Fruit fly (Drosophila melanogaster) whole organism, embryonic: ENCODE results near the gene peng.

Source experiments
- ATbp ChIP-seq: fragments of 200-800 bp; sonication (Bioruptor generic); optimal IDR thresholded peaks from 2 replicates; lab custom pipeline; 2017; ENCODE audit warnings: missing biosample characterization, mild to moderate bottlenecking, missing genetic modification characterization, missing genetic modification reagents
- Abd-B ChIP-seq: fragments of 200-800 bp; sonication (Bioruptor generic); optimal IDR thresholded peaks from 2 replicates; lab custom pipeline; 2018; ENCODE audit warnings: missing biosample characterization, mild to moderate bottlenecking, missing genetic modification characterization, moderate library complexity
- Atf3 ChIP-seq: fragments of 200-800 bp; sonication (Bioruptor generic); optimal IDR thresholded peaks from 3 replicates; lab custom pipeline; 2016; ENCODE audit warnings: missing biosample characterization, missing genetic modification characterization
- BEAF-32 ChIP-seq: fragments of 200-800 bp; sonication (Bioruptor generic); optimal IDR thresholded peaks from 3 replicates; lab custom pipeline; 2017; ENCODE audit warnings: missing biosample characterization, missing genetic modification characterization, mild to moderate bottlenecking, moderate library complexity, missing genetic modification reagents
- CG12155 ChIP-seq: fragments of 200-800 bp; sonication (Bioruptor generic); optimal IDR thresholded peaks from 3 replicates; lab custom pipeline; 2016; ENCODE audit warnings: missing biosample characterization, missing genetic modification characterization
- CG12219 ChIP-seq: fragments of 200-800 bp; sonication (Bioruptor generic); optimal IDR thresholded peaks from 3 replicates; lab custom pipeline; 2018; ENCODE audit warnings: missing biosample characterization, mild to moderate bottlenecking, missing genetic modification characterization
- CG12659 ChIP-seq: fragments of 200-800 bp; sonication (Bioruptor generic); optimal IDR thresholded peaks from 3 replicates; lab custom pipeline; 2017; ENCODE audit warnings: mild to moderate bottlenecking, missing biosample characterization, missing genetic modification reagents, missing genetic modification characterization
- CG13287 ChIP-seq: fragments of 200-800 bp; sonication (Bioruptor generic); IDR thresholded peaks from 2 replicates; pipeline ENCODE4 v1.3.6; 2022; ENCODE audit warnings: missing biosample characterization, missing genetic modification characterization; ENCODE audit not compliant: partially characterized antibody
- CG14710 ChIP-seq: fragments of 200-800 bp; sonication (Bioruptor generic); optimal IDR thresholded peaks from 3 replicates; lab custom pipeline; 2019; ENCODE audit warnings: missing biosample characterization, mild to moderate bottlenecking, missing genetic modification characterization, moderate library complexity
- CG15514 ChIP-seq: fragments of 200-800 bp; sonication (Bioruptor generic); optimal IDR thresholded peaks from 3 replicates; lab custom pipeline; 2017; ENCODE audit warnings: missing biosample characterization, missing genetic modification characterization, mild to moderate bottlenecking, moderate library complexity, missing genetic modification reagents
- CG15601 ChIP-seq: fragments of 200-800 bp; sonication (Bioruptor generic); optimal IDR thresholded peaks from 3 replicates; lab custom pipeline; 2019; ENCODE audit warnings: missing biosample characterization, mild to moderate bottlenecking, missing genetic modification characterization, moderate library complexity
- CG17328 ChIP-seq: fragments of 200-800 bp; sonication (Bioruptor generic); IDR thresholded peaks from 2 replicates; pipeline ENCODE4 v1.3.6; 2022; ENCODE audit warnings: missing biosample characterization, missing genetic modification characterization
- CG2129 ChIP-seq: fragments of 200-800 bp; sonication (Bioruptor generic); IDR thresholded peaks from 2 replicates; pipeline ENCODE4 v1.3.6; 2022; ENCODE audit warnings: missing biosample characterization, missing genetic modification characterization; ENCODE audit not compliant: partially characterized antibody
- CG2875 ChIP-seq: fragments of 200-800 bp; sonication (Bioruptor generic); optimal IDR thresholded peaks from 2 replicates; lab custom pipeline; 2017; ENCODE audit warnings: missing biosample characterization, mild to moderate bottlenecking, missing genetic modification characterization, missing genetic modification reagents
- CG3847 ChIP-seq: fragments of 200-800 bp; sonication (Bioruptor generic); IDR thresholded peaks from 2 replicates; pipeline ENCODE4 v1.3.6; 2022; ENCODE audit warnings: missing biosample characterization, missing genetic modification characterization
- CG3995 ChIP-seq: fragments of 200-800 bp; sonication (Bioruptor generic); optimal IDR thresholded peaks from 3 replicates; lab custom pipeline; 2016; ENCODE audit warnings: missing biosample characterization, missing genetic modification characterization
- CG4854 ChIP-seq: fragments of 200-800 bp; sonication (Bioruptor generic); optimal IDR thresholded peaks from 2 replicates; lab custom pipeline; 2016; ENCODE audit warnings: missing biosample characterization, missing genetic modification characterization, inconsistent platforms
- CG8290 ChIP-seq, 3 experiments: fragments of 200-800 bp; sonication (Bioruptor generic); optimal IDR thresholded peaks; 2 replicates each; lab custom pipeline; 2016 to 2019; ENCODE audit warnings: missing biosample characterization in 3 of 3, missing genetic modification characterization in 3 of 3, mild to moderate bottlenecking in 2 of 3, moderate library complexity in 1 of 3
- CG9437 ChIP-seq: fragments of 200-800 bp; sonication (Bioruptor generic); optimal IDR thresholded peaks from 2 replicates; lab custom pipeline; 2018; ENCODE audit warnings: missing biosample characterization, mild to moderate bottlenecking, missing genetic modification characterization
- E2f2 ChIP-seq: fragments of 200-800 bp; sonication (Bioruptor generic); IDR thresholded peaks from 2 replicates; pipeline ENCODE4 v1.3.6; 2022; ENCODE audit warnings: missing biosample characterization, missing genetic modification characterization
- Ets97D ChIP-seq: fragments of 200-800 bp; sonication (Bioruptor generic); optimal IDR thresholded peaks from 3 replicates; lab custom pipeline; 2016; ENCODE audit warnings: missing biosample characterization, missing genetic modification characterization
- Hr39 ChIP-seq: fragments of >200 bp; optimal IDR thresholded peaks from 2 replicates; lab custom pipeline; 2017
- Lhr ChIP-seq: fragments of 200-800 bp; sonication (Bioruptor generic); optimal IDR thresholded peaks from 3 replicates; lab custom pipeline; 2017; ENCODE audit warnings: mild to moderate bottlenecking, missing biosample characterization, missing genetic modification reagents, missing genetic modification characterization
- Lim3 ChIP-seq: fragments of 200-800 bp; sonication (Bioruptor generic); IDR thresholded peaks from 2 replicates; pipeline ENCODE4 v1.3.6; 2022; ENCODE audit warnings: missing biosample characterization, missing genetic modification characterization
- MBD-R2 ChIP-seq: fragments of 200-800 bp; sonication (Bioruptor generic); IDR thresholded peaks from 2 replicates; pipeline ENCODE4 v1.3.6; 2022; ENCODE audit warnings: missing biosample characterization, missing genetic modification characterization
- Med ChIP-seq: fragments of 200-800 bp; sonication (Bioruptor generic); peaks from one replicate; lab custom pipeline; 2016; ENCODE audit warnings: missing biosample characterization, missing genetic modification characterization, mild to moderate bottlenecking, inconsistent platforms, moderate library complexity
- Nf-YC ChIP-seq: fragments of 200-800 bp; optimal IDR thresholded peaks from 3 replicates; lab custom pipeline; 2019; ENCODE audit warnings: missing biosample characterization, mild to moderate bottlenecking, missing genetic modification characterization, moderate library complexity
- Ptx1 ChIP-seq: fragments of 200-800 bp; sonication (Bioruptor generic); IDR thresholded peaks from 2 replicates; pipeline ENCODE4 v1.3.6; 2022; ENCODE audit warnings: missing biosample characterization, missing genetic modification characterization
- amos ChIP-seq: fragments of 200-800 bp; sonication (Bioruptor generic); IDR thresholded peaks from 2 replicates; pipeline ENCODE4 v1.3.6; 2022; ENCODE audit warnings: missing biosample characterization, missing genetic modification characterization; ENCODE audit not compliant: partially characterized antibody
- cg ChIP-seq: fragments of 200-800 bp; sonication (Bioruptor generic); optimal IDR thresholded peaks from 3 replicates; lab custom pipeline; 2019; ENCODE audit warnings: missing biosample characterization, mild to moderate bottlenecking, missing genetic modification characterization, moderate library complexity
- crol ChIP-seq: fragments of 200-800 bp; sonication (Bioruptor generic); IDR thresholded peaks from 2 replicates; pipeline ENCODE4 v1.3.6; 2022; ENCODE audit warnings: missing biosample characterization, missing genetic modification characterization
- ewg ChIP-seq: fragments of 200-800 bp; sonication (Bioruptor generic); optimal IDR thresholded peaks from 3 replicates; lab custom pipeline; 2017; ENCODE audit warnings: mild to moderate bottlenecking, missing biosample characterization, missing genetic modification reagents, missing genetic modification characterization
- eyg ChIP-seq: fragments of 200-800 bp; sonication (Bioruptor generic); optimal IDR thresholded peaks from 3 replicates; lab custom pipeline; 2016; ENCODE audit warnings: missing biosample characterization, missing genetic modification characterization
- fd102C ChIP-seq: fragments of 200-800 bp; sonication (Bioruptor generic); optimal IDR thresholded peaks from 2 replicates; lab custom pipeline; 2018; ENCODE audit warnings: missing biosample characterization, mild to moderate bottlenecking, missing genetic modification characterization, moderate library complexity
- gcm2 ChIP-seq: fragments of 200-800 bp; sonication (Bioruptor generic); optimal IDR thresholded peaks from 2 replicates; lab custom pipeline; 2016; ENCODE audit warnings: missing biosample characterization, missing genetic modification characterization
- hkb ChIP-seq, 2 experiments: fragments of 200-800 bp in 1 of 2; fragments of >200 bp in 1 of 2; sonication (Bioruptor generic) in 1 of 2; IDR thresholded peaks in 1 of 2; optimal IDR thresholded peaks in 1 of 2; 2 replicates each; pipeline versions ENCODE4 v1.3.6 to Lab custom; 2017 to 2022; ENCODE audit warnings: missing biosample characterization in 1 of 2, missing genetic modification characterization in 1 of 2
- ind ChIP-seq: fragments of 200-800 bp; sonication (Bioruptor generic); optimal IDR thresholded peaks from 3 replicates; lab custom pipeline; 2016; ENCODE audit warnings: missing biosample characterization, missing genetic modification characterization
- insv ChIP-seq, 2 experiments: fragments of 200-800 bp; sonication (Bioruptor generic); optimal IDR thresholded peaks; 3 replicates each; lab custom pipeline; 2016 to 2018; ENCODE audit warnings: missing biosample characterization in 2 of 2, missing genetic modification characterization in 2 of 2
- knrl ChIP-seq: fragments of 200-800 bp; sonication (Bioruptor generic); IDR thresholded peaks from 3 replicates; pipeline ENCODE4 v1.3.6; 2022; ENCODE audit warnings: missing biosample characterization, missing genetic modification characterization; ENCODE audit not compliant: partially characterized antibody
- maf-S ChIP-seq: fragments of 200-800 bp; sonication (Bioruptor generic); optimal IDR thresholded peaks from 2 replicates; lab custom pipeline; 2016; ENCODE audit warnings: missing biosample characterization, missing genetic modification characterization
- mam ChIP-seq: fragments of 200-800 bp; sonication (Bioruptor generic); optimal IDR thresholded peaks from 3 replicates; lab custom pipeline; 2016; ENCODE audit warnings: missing biosample characterization, missing genetic modification characterization
- nom ChIP-seq: fragments of 200-800 bp; sonication (Bioruptor generic); optimal IDR thresholded peaks from 2 replicates; lab custom pipeline; 2017; ENCODE audit warnings: missing biosample characterization, missing genetic modification characterization, mild to moderate bottlenecking, moderate library complexity, missing genetic modification reagents
- phol ChIP-seq: fragments of 200-800 bp; sonication (Bioruptor generic); optimal IDR thresholded peaks from 3 replicates; lab custom pipeline; 2018; ENCODE audit warnings: missing biosample characterization, mild to moderate bottlenecking, missing genetic modification characterization, moderate library complexity
- pita ChIP-seq: fragments of 200-800 bp; sonication (Bioruptor generic); optimal IDR thresholded peaks from 2 replicates; lab custom pipeline; 2017; ENCODE audit warnings: missing biosample characterization, mild to moderate bottlenecking, missing genetic modification characterization
- stc ChIP-seq: fragments of 200-800 bp; sonication (Bioruptor generic); IDR thresholded peaks from 2 replicates; pipeline ENCODE4 v1.3.6; 2022; ENCODE audit warnings: missing biosample characterization, missing genetic modification characterization
- tll ChIP-seq, 2 experiments: fragments of 200-800 bp in 1 of 2; fragments of >200 bp in 1 of 2; sonication (Bioruptor generic) in 1 of 2; optimal IDR thresholded peaks; 2 replicates each; lab custom pipeline; 2017 to 2019; ENCODE audit warnings: missing biosample characterization in 2 of 2, missing genetic modification characterization in 2 of 2, mild to moderate bottlenecking in 1 of 2, moderate library complexity in 1 of 2

peng gene

DNA sequence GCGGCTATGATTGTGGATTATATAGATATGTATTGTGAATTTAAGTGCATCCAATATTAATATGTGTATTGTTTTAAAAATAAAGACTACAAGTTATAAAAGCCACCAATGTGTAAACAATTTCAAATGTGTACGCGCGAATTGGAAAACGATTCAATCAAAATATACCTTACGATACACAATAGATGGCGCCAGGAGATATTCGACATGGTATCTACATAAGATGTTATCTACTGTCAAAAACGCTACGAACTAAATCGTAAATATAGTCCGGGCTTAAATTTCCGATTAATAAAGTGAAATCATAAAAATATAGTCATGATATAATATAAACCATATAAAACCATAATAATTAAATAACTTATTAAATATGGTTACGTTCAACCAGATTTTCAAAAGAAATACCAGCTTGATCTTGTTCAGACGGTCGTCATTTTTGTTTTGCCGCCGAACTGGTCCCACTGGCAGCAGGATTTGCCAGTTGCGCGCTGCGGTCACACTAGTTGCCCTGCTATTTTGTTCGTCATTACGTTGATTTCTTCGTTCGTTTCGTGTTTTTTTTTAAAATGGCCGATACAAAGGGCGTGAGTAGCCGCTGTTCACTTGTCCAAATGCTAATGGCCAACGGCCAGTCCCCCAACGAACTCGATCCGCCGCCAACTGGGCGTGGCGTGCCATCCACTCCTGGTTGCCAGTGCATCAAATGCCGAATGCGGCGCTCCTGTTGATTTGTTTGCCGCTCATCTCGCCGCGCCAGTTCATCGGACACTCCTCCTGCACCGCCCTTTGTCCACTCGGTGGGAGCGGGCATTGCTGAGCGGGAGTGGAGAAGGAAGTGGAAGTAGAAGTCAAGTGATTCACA, 8.4 kb upstream of the peng start, which contains the start of gene Septin1 (continued):
- TF ChIP-seq ATbp (GFP tag; lab: Kevin White, UChicago) (no peak), CG15601 (tag; lab: Kevin White, UChicago) (peak; percentile 47), Ets97D (GFP tag; lab: Kevin White, UChicago) (peak; percentile 4), CG15514 (GFP tag; lab: Kevin White, UChicago) (peak; percentile 64), BEAF-32 (GFP tag; lab: Kevin White, UChicago) (peak; percentile 40), CG12219 (no peak), eyg (GFP tag; lab: Kevin White, UChicago) (no peak), hkb (optimal IDR thresholded peaks at IDR 0.05; lab: Kevin White, UChicago) (peak; percentile 35), hkb (GFP tag; IDR thresholded peaks at IDR 0.05; lab: Robert Waterston, UW) (no peak), CG12155 (GFP tag; lab: Kevin White, UChicago) (no peak), stc (GFP tag; lab: Robert Waterston, UW) (no peak), CG2875 (GFP tag; lab: Kevin White, UChicago) (no peak), phol (peak; percentile 48), CG3995 (GFP tag; lab: Kevin White, UChicago) (no peak), Lhr (GFP tag; lab: Kevin White, UChicago) (peak; percentile 86), Atf3 (GFP tag; lab: Kevin White, UChicago) (no peak), fd102C (GFP tag; lab: Kevin White, UChicago) (no peak), nom (GFP tag; lab: Kevin White, UChicago) (peak; percentile 56), Ptx1 (GFP tag; lab: Robert Waterston, UW) (no peak), Nf-YC (tag; lab: Kevin White, UChicago) (peak; percentile 10), ind (GFP tag; lab: Kevin White, UChicago) (no peak), Hr39 (lab: Kevin White, UChicago) (no peak), CG14710 (tag; lab: Kevin White, UChicago) (peak; percentile 57), CG12659 (GFP tag; lab: Kevin White, UChicago) (peak; percentile 54), CG17328 (GFP tag; lab: Robert Waterston, UW) (no peak), insv (GFP tag; optimal IDR thresholded peaks at IDR 0.05; lab: Kevin White, UChicago) (peak in 1 of 2 experiments; percentile 42), pita (GFP tag; lab: Kevin White, UChicago) (peak; percentile 13), E2f2 (GFP tag; lab: Robert Waterston, UW) (peak; percentile 83), maf-S (GFP tag; lab: Kevin White, UChicago) (no peak), MBD-R2 (GFP tag; lab: Robert Waterston, UW) (peak; percentile 47; the same call in 1 of the 2 replicates), CG3847 (GFP tag; lab: Robert Waterston, UW) (peak; percentile 43), tll (GFP tag; optimal IDR thresholded peaks at IDR 0.05; lab: Kevin White, UChicago) (no peak), CG9437 (GFP tag; lab: Kevin White, UChicago) (peak; percentile 46), gcm2 (GFP tag; lab: Kevin White, UChicago) (no peak), Lim3 (no peak), ewg (GFP tag; lab: Kevin White, UChicago) (no peak), CG4854 (GFP tag; lab: Kevin White, UChicago) (no peak), CG13287 (GFP tag; lab: Robert Waterston, UW) (peak; percentile 31; the same call in 1 of the 2 replicates), crol (GFP tag; lab: Robert Waterston, UW) (0 out of 2 replicates have a peak, but pooled peaks have one; percentile 35), Med (GFP tag; lab: Kevin White, UChicago) (peak; percentile 9), CG2129 (no peak), mam (GFP tag; lab: Kevin White, UChicago) (no peak), amos (GFP tag; lab: Robert Waterston, UW) (peak; percentile 49; the same call in 1 of the 2 replicates), Abd-B (GFP tag; lab: Kevin White, UChicago) (no peak), knrl (peak; percentile 30; the same call in 1 of the 3 replicates), CG8290 (GFP tag; optimal IDR thresholded peaks at IDR 0.05; lab: Kevin White, UChicago) (peak; percentile 11), CG8290 (tag; optimal IDR thresholded peaks at IDR 0.05; lab: Kevin White, UChicago) (no peak), cg (GFP tag; lab: Kevin White, UChicago) (no peak)
